Fruit fly (Drosophila melanogaster) whole organism, embryonic: ENCODE measurements around the gene dati.

Experiments
- CG10209 ChIP-seq: fragments of 200-800 bp; sonication (Bioruptor generic); optimal IDR thresholded peaks from 3 replicates; lab custom pipeline; 2017; ENCODE audit warnings: missing biosample characterization, mild to moderate bottlenecking, missing genetic modification characterization, missing genetic modification reagents
- CG11560 ChIP-seq: fragments of 200-800 bp; sonication (Bioruptor generic); IDR thresholded peaks from 3 replicates; pipeline ENCODE4 v1.3.6; 2022; ENCODE audit warnings: missing biosample characterization, missing genetic modification characterization
- CG13775 ChIP-seq: fragments of 200-800 bp; sonication (Bioruptor generic); optimal IDR thresholded peaks from 3 replicates; lab custom pipeline; 2017; ENCODE audit warnings: missing biosample characterization, mild to moderate bottlenecking, missing genetic modification characterization
- CG15479 ChIP-seq: fragments of 200-800 bp; sonication (Bioruptor generic); optimal IDR thresholded peaks from 3 replicates; lab custom pipeline; 2019; ENCODE audit warnings: missing biosample characterization, mild to moderate bottlenecking, missing genetic modification characterization, moderate library complexity
- CG15514 ChIP-seq: fragments of 200-800 bp; sonication (Bioruptor generic); optimal IDR thresholded peaks from 3 replicates; lab custom pipeline; 2017; ENCODE audit warnings: missing biosample characterization, missing genetic modification characterization, mild to moderate bottlenecking, moderate library complexity, missing genetic modification reagents
- CG17829 ChIP-seq: fragments of 200-800 bp; optimal IDR thresholded peaks from 2 replicates; lab custom pipeline; 2019; ENCODE audit warnings: missing biosample characterization, mild to moderate bottlenecking, missing genetic modification characterization, moderate library complexity
- CG2199 ChIP-seq: fragments of 200-800 bp; sonication (Bioruptor generic); IDR thresholded peaks from 3 replicates; pipeline ENCODE4 v1.3.6; 2022; ENCODE audit warnings: missing biosample characterization, missing genetic modification characterization
- CG31365 ChIP-seq: fragments of 200-800 bp; sonication (Bioruptor generic); optimal IDR thresholded peaks from 2 replicates; lab custom pipeline; 2018; ENCODE audit warnings: missing biosample characterization, mild to moderate bottlenecking, missing genetic modification characterization
- CG33557 ChIP-seq: fragments of 200-800 bp; sonication (Bioruptor generic); optimal IDR thresholded peaks from 2 replicates; lab custom pipeline; 2019; ENCODE audit warnings: missing biosample characterization, mild to moderate bottlenecking, missing genetic modification characterization, moderate library complexity
- CG3838 ChIP-seq: fragments of 200-800 bp; sonication (Bioruptor generic); optimal IDR thresholded peaks from 3 replicates; lab custom pipeline; 2016; ENCODE audit warnings: missing biosample characterization, missing genetic modification characterization
- CG4617 ChIP-seq: fragments of 200-800 bp; sonication (Bioruptor generic); optimal IDR thresholded peaks from 3 replicates; lab custom pipeline; 2016; ENCODE audit warnings: missing biosample characterization, missing genetic modification characterization, borderline replicate concordance
- CG7745 ChIP-seq: fragments of 200-800 bp; sonication (Bioruptor generic); optimal IDR thresholded peaks from 2 replicates; lab custom pipeline; 2018; ENCODE audit warnings: missing biosample characterization, mild to moderate bottlenecking, missing genetic modification characterization, moderate library complexity
- D19A ChIP-seq: fragments of 200-800 bp; optimal IDR thresholded peaks from 3 replicates; lab custom pipeline; 2019; ENCODE audit warnings: missing biosample characterization, mild to moderate bottlenecking, missing genetic modification characterization, moderate library complexity
- Dbx ChIP-seq: fragments of 200-800 bp; sonication (Bioruptor generic); IDR thresholded peaks from 3 replicates; pipeline ENCODE4 v1.3.6; 2022; ENCODE audit warnings: missing biosample characterization, missing genetic modification characterization
- Ets65A ChIP-seq: fragments of 200-800 bp; sonication (Bioruptor generic); peaks from one replicate; lab custom pipeline; 2016; ENCODE audit warnings: missing biosample characterization, missing genetic modification characterization
- Hmx ChIP-seq: fragments of 200-800 bp; sonication (Bioruptor generic); optimal IDR thresholded peaks from 2 replicates; lab custom pipeline; 2016; ENCODE audit warnings: missing biosample characterization, missing genetic modification characterization
- Kr ChIP-seq: fragments of 200-800 bp; sonication (Bioruptor generic); optimal IDR thresholded peaks from 2 replicates; lab custom pipeline; 2017; ENCODE audit warnings: missing biosample characterization, mild to moderate bottlenecking, missing genetic modification characterization
- Lhr ChIP-seq: fragments of 200-800 bp; sonication (Bioruptor generic); optimal IDR thresholded peaks from 3 replicates; lab custom pipeline; 2017; ENCODE audit warnings: mild to moderate bottlenecking, missing biosample characterization, missing genetic modification reagents, missing genetic modification characterization
- MESR4 ChIP-seq: fragments of 200-800 bp; sonication (Bioruptor generic); optimal IDR thresholded peaks from 2 replicates; lab custom pipeline; 2018; ENCODE audit warnings: missing biosample characterization, mild to moderate bottlenecking, missing genetic modification characterization, moderate library complexity
- Med ChIP-seq: fragments of 200-800 bp; sonication (Bioruptor generic); peaks from one replicate; lab custom pipeline; 2016; ENCODE audit warnings: missing biosample characterization, missing genetic modification characterization, mild to moderate bottlenecking, inconsistent platforms, moderate library complexity
- Nf-YB ChIP-seq: fragments of 200-800 bp; sonication (Bioruptor generic); optimal IDR thresholded peaks from 3 replicates; lab custom pipeline; 2019; ENCODE audit warnings: missing biosample characterization, mild to moderate bottlenecking, missing genetic modification characterization, moderate library complexity
- Optix ChIP-seq: fragments of 200-800 bp; sonication (Bioruptor generic); IDR thresholded peaks from 3 replicates; pipeline ENCODE4 v1.3.6; 2022; ENCODE audit warnings: missing biosample characterization, missing genetic modification characterization
- Pdp1 ChIP-seq, 2 experiments: fragments of 200-800 bp; sonication (Bioruptor generic); optimal IDR thresholded peaks; 3 replicates each; lab custom pipeline; 2016; ENCODE audit warnings: missing biosample characterization in 2 of 2, missing genetic modification characterization in 2 of 2, mild to moderate bottlenecking in 1 of 2, moderate library complexity in 1 of 2
- aop ChIP-seq: fragments of 200-800 bp; sonication (Bioruptor generic); IDR thresholded peaks from 2 replicates; pipeline ENCODE4 v1.3.6; 2022; ENCODE audit warnings: missing biosample characterization, missing genetic modification characterization
- cad ChIP-seq: fragments of >200 bp; optimal IDR thresholded peaks from 2 replicates; lab custom pipeline; 2017; ENCODE audit warnings: missing biosample characterization, missing genetic modification characterization
- danr ChIP-seq: fragments of 200-800 bp; sonication (Bioruptor generic); IDR thresholded peaks from 2 replicates; pipeline ENCODE4 v1.3.6; 2022; ENCODE audit warnings: missing biosample characterization, missing genetic modification characterization
- eve ChIP-seq, 2 experiments: fragments of >200 bp; optimal IDR thresholded peaks; 2 replicates each; lab custom pipeline; 2017; ENCODE audit warnings: missing biosample characterization in 2 of 2, missing genetic modification characterization in 2 of 2
- fd102C ChIP-seq: fragments of 200-800 bp; sonication (Bioruptor generic); optimal IDR thresholded peaks from 2 replicates; lab custom pipeline; 2018; ENCODE audit warnings: missing biosample characterization, mild to moderate bottlenecking, missing genetic modification characterization, moderate library complexity
- fru ChIP-seq: fragments of >200 bp; optimal IDR thresholded peaks from 2 replicates; lab custom pipeline; 2017
- ftz-f1 ChIP-seq: fragments of 200-800 bp; sonication (Bioruptor generic); optimal IDR thresholded peaks from 2 replicates; lab custom pipeline; 2016; ENCODE audit warnings: missing biosample characterization, missing genetic modification characterization
- grn ChIP-seq: fragments of 200-800 bp; sonication (Bioruptor generic); optimal IDR thresholded peaks from 3 replicates; lab custom pipeline; 2017; ENCODE audit warnings: missing biosample characterization, missing genetic modification characterization
- hth ChIP-seq: fragments of >200 bp; optimal IDR thresholded peaks from 2 replicates; lab custom pipeline; 2017; ENCODE audit warnings: inconsistent platforms
- ind ChIP-seq: fragments of 200-800 bp; sonication (Bioruptor generic); optimal IDR thresholded peaks from 3 replicates; lab custom pipeline; 2016; ENCODE audit warnings: missing biosample characterization, missing genetic modification characterization
- kay ChIP-seq: fragments of 200-800 bp; sonication (Bioruptor generic); optimal IDR thresholded peaks from 2 replicates; lab custom pipeline; 2016; ENCODE audit warnings: missing biosample characterization, missing genetic modification characterization
- kni ChIP-seq: fragments of 200-800 bp; sonication (Bioruptor generic); optimal IDR thresholded peaks from 3 replicates; lab custom pipeline; 2017; ENCODE audit warnings: mild to moderate bottlenecking, missing biosample characterization, missing genetic modification reagents, missing genetic modification characterization
- nau ChIP-seq: fragments of 200-800 bp; sonication (Bioruptor generic); optimal IDR thresholded peaks from 3 replicates; lab custom pipeline; 2017; ENCODE audit warnings: missing biosample characterization, mild to moderate bottlenecking, missing genetic modification characterization, missing genetic modification reagents
- nerfin-1 ChIP-seq: fragments of 200-800 bp; sonication (Bioruptor generic); optimal IDR thresholded peaks from 3 replicates; lab custom pipeline; 2019; ENCODE audit warnings: missing biosample characterization, mild to moderate bottlenecking, missing genetic modification characterization, moderate library complexity
- pho ChIP-seq: fragments of 200-800 bp; sonication (Bioruptor generic); optimal IDR thresholded peaks from 2 replicates; lab custom pipeline; 2016; ENCODE audit warnings: missing biosample characterization, missing genetic modification characterization
- pum ChIP-seq: fragments of 200-800 bp; sonication (Bioruptor generic); optimal IDR thresholded peaks from 2 replicates; lab custom pipeline; 2016; ENCODE audit warnings: missing biosample characterization, missing genetic modification characterization
- ro ChIP-seq: fragments of 200-800 bp; sonication (Bioruptor generic); IDR thresholded peaks from 2 replicates; pipeline ENCODE4 v1.3.6; 2022; ENCODE audit warnings: missing biosample characterization, missing genetic modification characterization
- scrt ChIP-seq: fragments of 200-800 bp; sonication (Bioruptor generic); optimal IDR thresholded peaks from 2 replicates; lab custom pipeline; 2018; ENCODE audit warnings: missing biosample characterization, mild to moderate bottlenecking, missing genetic modification characterization, moderate library complexity
- sens ChIP-seq: fragments of 200-800 bp; sonication (Bioruptor generic); peaks from one replicate; lab custom pipeline; 2016; ENCODE audit warnings: missing biosample characterization, missing genetic modification characterization
- tll ChIP-seq, 2 experiments: fragments of 200-800 bp in 1 of 2; fragments of >200 bp in 1 of 2; sonication (Bioruptor generic) in 1 of 2; optimal IDR thresholded peaks; 2 replicates each; lab custom pipeline; 2017 to 2019; ENCODE audit warnings: missing biosample characterization in 2 of 2, missing genetic modification characterization in 2 of 2, mild to moderate bottlenecking in 1 of 2, moderate library complexity in 1 of 2
- trem ChIP-seq: fragments of 200-800 bp; optimal IDR thresholded peaks from 3 replicates; lab custom pipeline; 2019; ENCODE audit warnings: missing biosample characterization, mild to moderate bottlenecking, missing genetic modification characterization, moderate library complexity
- z ChIP-seq: fragments of 200-800 bp; sonication (Bioruptor generic); IDR thresholded peaks from 3 replicates; pipeline ENCODE4 v1.3.6; 2022; ENCODE audit warnings: missing biosample characterization, missing genetic modification characterization
- zen ChIP-seq: fragments of 200-800 bp; sonication (Bioruptor generic); optimal IDR thresholded peaks from 3 replicates; lab custom pipeline; 2018; ENCODE audit warnings: missing biosample characterization, mild to moderate bottlenecking, missing genetic modification characterization, moderate library complexity

Gene dati

DNA sequence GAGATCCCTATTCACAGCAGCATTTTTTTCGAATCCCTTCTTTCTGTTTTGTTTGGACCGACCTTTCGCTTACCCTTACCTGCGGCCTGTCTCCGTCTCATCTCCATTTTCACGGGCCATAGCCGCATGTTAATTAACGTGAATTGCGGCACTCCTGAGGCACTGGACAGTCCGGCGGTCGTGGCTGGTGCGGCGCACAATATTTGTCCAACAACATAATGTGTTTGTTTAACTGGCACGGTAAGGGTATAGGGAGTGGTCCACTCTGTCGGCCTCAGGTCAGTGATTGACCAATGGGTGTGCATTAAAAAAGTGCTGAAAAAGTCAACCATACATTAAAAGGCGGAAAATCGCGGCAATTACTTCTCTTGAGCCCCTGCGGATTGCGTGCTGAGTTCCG is 10.9 kb upstream of the dati start:
- TF ChIP-seq fd102C (GFP tag; lab: Kevin White, UChicago), result peak; percentile 76
- TF ChIP-seq kni, result peak; percentile 45
- peak; percentile 22 for TF ChIP-seq cad (GFP tag; lab: Kevin White, UChicago)
- peak; percentile 78 for TF ChIP-seq CG15479 (GFP tag; lab: Kevin White, UChicago)
- peak; percentile 56 for TF ChIP-seq Nf-YB (GFP tag; lab: Kevin White, UChicago)
- no peak for TF ChIP-seq pho
- no peak for TF ChIP-seq ro (GFP tag; lab: Robert Waterston, UW)
- peak; percentile 21 for TF ChIP-seq sens
- no peak for TF ChIP-seq Lhr (GFP tag; lab: Kevin White, UChicago)
- no peak for TF ChIP-seq CG17829 (tag; lab: Kevin White, UChicago)
- TF ChIP-seq MESR4 (GFP tag; lab: Kevin White, UChicago), result no peak
- TF ChIP-seq CG10209 (GFP tag; lab: Kevin White, UChicago), result no peak
- no peak for TF ChIP-seq Hmx (GFP tag; lab: Kevin White, UChicago)
- no peak for TF ChIP-seq CG7745
- no peak for TF ChIP-seq pum (GFP tag; lab: Kevin White, UChicago)
- no peak for TF ChIP-seq eve (GFP tag; optimal IDR thresholded peaks at IDR 0.05; lab: Kevin White, UChicago)
- peak in 1 of 2 experiments; percentile 98 for TF ChIP-seq tll (GFP tag; optimal IDR thresholded peaks at IDR 0.05; lab: Kevin White, UChicago)
- TF ChIP-seq Optix, result no peak
- peak; percentile 67 for TF ChIP-seq D19A (tag; lab: Kevin White, UChicago)
- TF ChIP-seq fru, result no peak
- no peak for TF ChIP-seq Dbx (GFP tag; lab: Robert Waterston, UW)
- peak; percentile 54 for TF ChIP-seq Kr (GFP tag; lab: Kevin White, UChicago)
- TF ChIP-seq nerfin-1 (tag; lab: Kevin White, UChicago), result no peak
- TF ChIP-seq grn (GFP tag; lab: Kevin White, UChicago), result no peak
- TF ChIP-seq Pdp1 (GFP tag; optimal IDR thresholded peaks at IDR 0.05; lab: Kevin White, UChicago), result no peak
- TF ChIP-seq Med (GFP tag; lab: Kevin White, UChicago), result peak; percentile 67
- no peak for TF ChIP-seq CG4617
- peak; percentile 95 for TF ChIP-seq zen (tag; lab: Kevin White, UChicago)
- TF ChIP-seq CG31365 (tag; lab: Kevin White, UChicago), result no peak

DNA sequence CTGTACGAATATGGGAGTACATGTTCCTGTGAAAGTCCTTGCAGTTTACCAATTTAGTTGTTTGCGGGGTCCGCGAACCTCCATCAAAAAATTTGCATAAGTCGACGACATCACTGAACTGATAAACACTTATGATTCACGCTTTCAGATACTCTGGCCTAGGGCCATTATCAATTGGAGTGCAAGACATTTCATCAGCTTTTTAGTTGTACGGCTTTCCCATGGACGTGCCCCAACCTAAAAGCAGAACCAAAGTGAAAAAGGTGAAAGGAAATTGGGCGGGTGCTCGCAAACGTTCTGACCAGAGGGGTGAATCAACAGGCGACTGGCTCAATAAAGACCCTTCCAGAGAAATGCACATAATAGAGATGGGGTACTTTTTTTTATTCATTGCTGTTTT is 9.8 kb upstream of the dati start:
- no peak for TF ChIP-seq aop (GFP tag; lab: Robert Waterston, UW)
- TF ChIP-seq CG33557, result no peak
- no peak for TF ChIP-seq danr (GFP tag; lab: Robert Waterston, UW)
- peak; percentile 78 for TF ChIP-seq Ets65A
- TF ChIP-seq hth, result no peak
- no peak for TF ChIP-seq CG13775
- TF ChIP-seq scrt (GFP tag; lab: Kevin White, UChicago), result peak; percentile 20
- TF ChIP-seq nau (GFP tag; lab: Kevin White, UChicago), result no peak
- no peak for TF ChIP-seq z (GFP tag; lab: Robert Waterston, UW)
- no peak for TF ChIP-seq CG15514
- TF ChIP-seq CG2199 (GFP tag; lab: Robert Waterston, UW), result peak; percentile 83; the same call in 2 of the 3 replicates
- TF ChIP-seq CG3838 (GFP tag; lab: Kevin White, UChicago), result no peak
- no peak for TF ChIP-seq ftz-f1
- no peak for TF ChIP-seq kay (GFP tag; lab: Kevin White, UChicago)
- no peak for TF ChIP-seq ind (GFP tag; lab: Kevin White, UChicago)
- TF ChIP-seq CG11560 (tag; lab: Robert Waterston, UW), result no peak
- TF ChIP-seq trem (tag; lab: Kevin White, UChicago), result no peak
